Fruit fly (Drosophila melanogaster) whole organism: ENCODE measurements around the gene CG31635.

Experiments used
- EcR ChIP-seq, 2 experiments: fragments of >200 bp; optimal IDR thresholded peaks; 2 replicates each; lab custom pipeline; 2017; ENCODE audit warnings: missing biosample characterization in 2 of 2, missing genetic modification characterization in 2 of 2, missing genetic modification reagents in 2 of 2
- psq ChIP-seq: fragments of >200 bp; optimal IDR thresholded peaks from 2 replicates; lab custom pipeline; 2017

- TF ChIP-seq EcR (GFP tag; optimal IDR thresholded peaks at IDR 0.05; lab: Kevin White, UChicago) (no peak), psq (lab: Kevin White, UChicago) (no peak)
Measured at dm6 chr2L:6614229-6614935, 34.5 kb downstream of the CG31635 start.
